Fruit fly (Drosophila melanogaster) whole organism, wandering third instar larva: ENCODE measurements around the gene CG32365.

Experiments
- Dfd ChIP-seq: fragments of >200 bp; optimal IDR thresholded peaks from 2 replicates; lab custom pipeline; 2017; ENCODE audit warnings: missing biosample characterization, missing genetic modification characterization
- OdsH ChIP-seq: fragments of 200-800 bp; sonication (Bioruptor generic); optimal IDR thresholded peaks from 2 replicates; lab custom pipeline; 2016; ENCODE audit warnings: missing biosample characterization, mild to moderate bottlenecking, missing genetic modification characterization

- TF ChIP-seq Dfd (no peak), OdsH (GFP tag; lab: Kevin White, UChicago) (no peak)
Measured at dm6 chr3L:7909695-7910463, 41.0 kb downstream of the CG32365 start.
